Fruit fly (Drosophila melanogaster) whole organism, prepupa: Measurements from ENCODE around the gene Lcp65Ab2.

Experiments
- Eip75B ChIP-seq: fragments of 200-800 bp; sonication (Bioruptor generic); optimal IDR thresholded peaks from 3 replicates; lab custom pipeline; 2016; ENCODE audit warnings: missing biosample characterization, missing genetic modification characterization
- svp ChIP-seq: fragments of 200-800 bp; sonication (Bioruptor generic); peaks from one replicate; lab custom pipeline; 2016; ENCODE audit warnings: missing biosample characterization, missing genetic modification characterization

dm6 chr3L:6130944-6131343 is 15.5 kb upstream of the Lcp65Ab2 start, which contains the start of gene Lcp65Ag3:
- no peak for TF ChIP-seq Eip75B
- TF ChIP-seq svp = no peak
